Worm (Caenorhabditis elegans) whole organism, L3 larva: ENCODE results near the gene mec-17.

Source experiments
- aly-2 ChIP-seq: fragments of 150-350 bp; optimal IDR thresholded peaks from 2 replicates; lab custom pipeline; 2014; ENCODE audit warnings: missing biosample characterization, missing genetic modification characterization
- ama-1 ChIP-seq: fragments of 150-350 bp; optimal IDR thresholded peaks from 2 replicates; lab custom pipeline; 2018
- ceh-82 ChIP-seq: fragments of 150-350 bp; optimal IDR thresholded peaks from 2 replicates; lab custom pipeline; 2014; ENCODE audit warnings: missing biosample characterization, missing genetic modification characterization
- daf-12 ChIP-seq: fragments of 150-350 bp; optimal IDR thresholded peaks from 2 replicates; lab custom pipeline; 2014; ENCODE audit warnings: missing biosample characterization, missing genetic modification reagents, missing genetic modification characterization
- fos-1 ChIP-seq: fragments of 150-350 bp; optimal IDR thresholded peaks from 2 replicates; lab custom pipeline; 2014; ENCODE audit warnings: missing biosample characterization, missing genetic modification characterization
- jun-1 ChIP-seq: fragments of 150-350 bp; optimal IDR thresholded peaks from 2 replicates; lab custom pipeline; 2014; ENCODE audit warnings: missing biosample characterization, missing genetic modification reagents, missing genetic modification characterization
- lsy-12 ChIP-seq: sonication (generic microtip); optimal IDR thresholded peaks from 2 replicates; lab custom pipeline; 2016; ENCODE audit warnings: mild to moderate bottlenecking, missing genetic modification characterization, missing compliant biosample characterization
- nhr-12 ChIP-seq: fragments of 150-350 bp; optimal IDR thresholded peaks from 2 replicates; lab custom pipeline; 2014; ENCODE audit warnings: missing biosample characterization, missing genetic modification characterization
- nhr-28 ChIP-seq: fragments of 150-350 bp; optimal IDR thresholded peaks from 2 replicates; lab custom pipeline; 2014; ENCODE audit warnings: missing biosample characterization, missing genetic modification characterization
- nhr-76 ChIP-seq: fragments of 150-350 bp; sonication (generic microtip); optimal IDR thresholded peaks from 5 replicates; lab custom pipeline; 2014; ENCODE audit warnings: missing biosample characterization, missing genetic modification characterization
- nhr-77 ChIP-seq: fragments of 150-350 bp; optimal IDR thresholded peaks from 2 replicates; lab custom pipeline; 2014; ENCODE audit warnings: missing biosample characterization, missing genetic modification characterization
- skn-1 ChIP-seq: fragments of 150-350 bp; optimal IDR thresholded peaks from 2 replicates; lab custom pipeline; 2014; ENCODE audit warnings: missing biosample characterization, missing genetic modification characterization
- zag-1 ChIP-seq: fragments of 150-350 bp; optimal IDR thresholded peaks from 2 replicates; lab custom pipeline; 2014; ENCODE audit warnings: missing biosample characterization, missing genetic modification characterization
- ztf-11 ChIP-seq: fragments of 150-350 bp; optimal IDR thresholded peaks from 2 replicates; lab custom pipeline; 2014; ENCODE audit warnings: missing biosample characterization, missing genetic modification characterization

- TF ChIP-seq nhr-28 (no peak), ama-1 (no peak), nhr-12 (tag; lab: Kevin White, UChicago) (no peak), aly-2 (tag; lab: Kevin White, UChicago) (no peak), skn-1 (tag; lab: Kevin White, UChicago) (no peak), nhr-76 (no peak), jun-1 (no peak), ztf-11 (no peak), lsy-12 (tag; lab: Kevin White, UChicago) (no peak), fos-1 (tag; lab: Kevin White, UChicago) (no peak), daf-12 (no peak), ceh-82 (tag; lab: Kevin White, UChicago) (no peak), zag-1 (tag; lab: Kevin White, UChicago) (no peak), nhr-77 (tag; lab: Kevin White, UChicago) (no peak)
Observed at ce11 chrIV:7955849-7956248, 31.1 kb downstream of the mec-17 start, which contains the start of gene ceh-19.
